Worm (Caenorhabditis elegans): ENCODE measurements around the gene aat-1.

DNA sequence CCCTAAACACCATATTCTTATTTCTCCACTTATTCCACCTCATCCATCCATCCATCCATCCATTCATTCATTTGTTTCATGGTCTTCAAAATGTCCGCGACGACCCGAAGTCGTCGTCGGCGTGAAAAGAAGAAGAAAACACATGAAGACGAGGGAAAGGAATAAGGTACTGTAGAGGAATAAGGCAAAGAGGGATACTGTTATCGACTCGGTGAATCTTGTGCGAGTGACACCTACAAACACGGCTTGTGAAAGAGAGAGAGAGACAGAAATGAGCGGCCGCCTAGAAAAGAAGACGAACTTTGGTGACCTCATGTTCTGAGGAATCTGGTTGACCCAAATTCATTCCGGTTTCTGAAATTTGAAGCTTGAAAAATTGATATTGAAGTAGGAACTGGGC is 7.6 kb upstream of the aat-1 start:
- TF ChIP-seq egl-27 (tag; optimal IDR thresholded peaks at IDR 0.05): no peak
- TF ChIP-seq pha-4 (GFP tag; IDR thresholded peaks at IDR 0.05): no peak
- no peak for TF ChIP-seq pha-4 (tag; optimal IDR thresholded peaks at IDR 0.05)
- TF ChIP-seq zag-1 (tag; optimal IDR thresholded peaks at IDR 0.05): no peak
- no peak for TF ChIP-seq F44E2.7 (GFP tag; IDR thresholded peaks at IDR 0.05)
- no peak for TF ChIP-seq skn-1 (tag; optimal IDR thresholded peaks at IDR 0.05)
- no peak for TF ChIP-seq unc-62 (GFP tag; optimal IDR thresholded peaks at IDR 0.05 in 1 of 2)
- TF ChIP-seq unc-62 (tag; optimal IDR thresholded peaks at IDR 0.05): no peak
- no peak for TF ChIP-seq nhr-11 (tag; optimal IDR thresholded peaks at IDR 0.05)
- TF ChIP-seq nhr-28 (tag; optimal IDR thresholded peaks at IDR 0.05): no peak
- no peak for TF ChIP-seq zip-2 (tag; optimal IDR thresholded peaks at IDR 0.05)
